Fruit fly (Drosophila melanogaster) whole organism, pupa: ENCODE results near the gene sgg.

Experiments
- CG14655 ChIP-seq: fragments of 200-800 bp; sonication (Bioruptor generic); optimal IDR thresholded peaks from 3 replicates; lab custom pipeline; 2017; ENCODE audit warnings: mild to moderate bottlenecking, missing biosample characterization, missing genetic modification reagents, missing genetic modification characterization
- CG15710 ChIP-seq: fragments of 200-800 bp; sonication (Bioruptor generic); optimal IDR thresholded peaks from 2 replicates; lab custom pipeline; 2018; ENCODE audit warnings: missing biosample characterization, mild to moderate bottlenecking, missing genetic modification characterization, moderate library complexity
- CG32121 ChIP-seq: fragments of 200-800 bp; sonication (Bioruptor generic); IDR thresholded peaks from 2 replicates; pipeline ENCODE4 v1.3.6; 2022; ENCODE audit warnings: missing biosample characterization, missing genetic modification characterization
- CG9948 ChIP-seq: fragments of 200-800 bp; sonication (Bioruptor generic); optimal IDR thresholded peaks from 2 replicates; lab custom pipeline; 2018; ENCODE audit warnings: missing biosample characterization, mild to moderate bottlenecking, missing genetic modification characterization, moderate library complexity
- EcR ChIP-seq: fragments of 200-800 bp; sonication (Bioruptor generic); optimal IDR thresholded peaks from 3 replicates; lab custom pipeline; 2019; ENCODE audit warnings: missing biosample characterization, missing genetic modification characterization, mild to moderate bottlenecking, moderate library complexity, missing genetic modification reagents

DNA sequence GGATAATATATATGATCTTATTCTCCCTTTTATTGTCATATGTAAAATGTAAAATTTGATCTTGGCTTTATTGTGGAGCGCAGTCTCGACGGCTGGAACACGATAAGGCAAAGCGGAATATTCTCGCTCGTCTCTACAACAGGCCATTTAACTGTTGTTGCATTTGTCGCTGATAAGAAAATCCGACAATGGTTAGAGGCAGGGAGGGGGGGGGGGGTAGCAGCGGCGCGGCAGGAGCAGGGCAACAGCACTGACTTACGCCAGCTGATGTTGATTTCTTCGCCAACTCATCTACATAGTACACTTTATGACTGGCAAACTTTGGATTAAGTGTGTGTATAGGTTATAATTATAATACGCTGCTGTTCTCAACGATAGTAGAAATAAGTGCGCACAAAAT lies 28.0 kb downstream of the sgg start:
- TF ChIP-seq CG9948 (tag; lab: Kevin White, UChicago) (no peak), CG32121 (GFP tag; lab: Robert Waterston, UW) (no peak), EcR (peak; percentile 66), CG15710 (tag; lab: Kevin White, UChicago) (no peak), CG14655 (GFP tag; lab: Kevin White, UChicago) (no peak)
